Fruit fly (Drosophila melanogaster) whole organism: ENCODE measurements around the gene CG42654.

Experiments used
- CG8478 ChIP-seq: fragments of >200 bp; optimal IDR thresholded peaks from 2 replicates; lab custom pipeline; 2018; ENCODE audit warnings: inconsistent platforms
- Dll ChIP-seq: fragments of >200 bp; optimal IDR thresholded peaks from 2 replicates; lab custom pipeline; 2017
- pan ChIP-seq: fragments of >200 bp; optimal IDR thresholded peaks from 2 replicates; lab custom pipeline; 2017

dm6 chr3L:19939024-19939423, 15.3 kb downstream of the CG42654 start, which contains the start of gene Ac76E:
- TF ChIP-seq pan (lab: Kevin White, UChicago) (no peak), CG8478 (no peak), Dll (lab: Kevin White, UChicago) (no peak)
